Worm (Caenorhabditis elegans) whole organism, L1 larva: ENCODE data around the gene str-207.

Experiments used
- C16A3.4 ChIP-seq: fragments of 150-350 bp; optimal IDR thresholded peaks from 2 replicates; lab custom pipeline; 2014; ENCODE audit warnings: missing biosample characterization, missing genetic modification characterization
- ceh-88 ChIP-seq: fragments of 200-800 bp; sonication (Bioruptor generic); IDR thresholded peaks from 2 replicates; pipeline ENCODE4 v1.3.6; 2022; ENCODE audit warnings: missing genetic modification characterization, missing compliant biosample characterization
- fkh-10 ChIP-seq: sonication (generic microtip); optimal IDR thresholded peaks from 2 replicates; lab custom pipeline; 2017; ENCODE audit warnings: missing biosample characterization, missing genetic modification reagents, missing genetic modification characterization
- lin-13 ChIP-seq: fragments of 150-350 bp; optimal IDR thresholded peaks from 2 replicates; lab custom pipeline; 2014; ENCODE audit warnings: missing biosample characterization, missing genetic modification reagents, missing genetic modification characterization
- ztf-4 ChIP-seq: fragments of 150-350 bp; optimal IDR thresholded peaks from 2 replicates; lab custom pipeline; 2014; ENCODE audit warnings: missing biosample characterization, missing genetic modification characterization

DNA sequence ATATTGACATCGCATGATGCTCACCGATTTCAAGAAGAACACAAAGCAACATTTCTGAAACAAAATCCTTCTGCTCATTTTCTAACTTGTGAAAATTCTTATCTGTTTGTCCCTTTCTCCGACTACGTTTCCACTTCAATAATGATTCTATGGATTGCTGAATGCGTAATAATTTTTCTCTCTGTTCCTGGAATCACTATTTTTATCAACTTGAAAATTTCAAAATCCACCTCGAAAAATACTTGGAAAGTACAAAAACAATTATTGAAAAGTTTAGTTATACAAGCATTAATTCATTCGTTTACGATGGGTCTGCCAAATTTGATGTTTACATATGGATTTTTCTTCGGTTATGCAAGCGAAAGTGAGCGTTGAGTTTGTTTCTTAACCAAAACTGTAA lies 29.5 kb upstream of the str-207 start, which contains the start of gene srh-22:
- TF ChIP-seq lin-13 (GFP tag; lab: Kevin White, UChicago) = no peak
- no peak for TF ChIP-seq ceh-88
- no peak for TF ChIP-seq fkh-10
- no peak for TF ChIP-seq C16A3.4 (tag; lab: Kevin White, UChicago)
- no peak for TF ChIP-seq ztf-4 (tag; lab: Kevin White, UChicago)
